Worm (Caenorhabditis elegans): ENCODE data around the gene nlp-23.

- TF ChIP-seq nhr-11 (tag; optimal IDR thresholded peaks at IDR 0.05) (no peak), elt-1 (tag; optimal IDR thresholded peaks at IDR 0.05) (no peak), nhr-129 (tag; optimal IDR thresholded peaks at IDR 0.05) (no peak), mbf-1 (tag; optimal IDR thresholded peaks at IDR 0.05) (no peak), ztf-11 (tag; optimal IDR thresholded peaks at IDR 0.05) (no peak), gmeb-1 (tag; optimal IDR thresholded peaks at IDR 0.05) (no peak), unc-62 (GFP tag; optimal IDR thresholded peaks at IDR 0.05) (no peak)
These were observed 13.9 kb downstream of the nlp-23 start for ce11 chrX:2328873-2329272.

Data from whole organism, L2 larva.